Worm (Caenorhabditis elegans): Measurements from ENCODE around the gene rps-11.

rps-11 gene

DNA sequence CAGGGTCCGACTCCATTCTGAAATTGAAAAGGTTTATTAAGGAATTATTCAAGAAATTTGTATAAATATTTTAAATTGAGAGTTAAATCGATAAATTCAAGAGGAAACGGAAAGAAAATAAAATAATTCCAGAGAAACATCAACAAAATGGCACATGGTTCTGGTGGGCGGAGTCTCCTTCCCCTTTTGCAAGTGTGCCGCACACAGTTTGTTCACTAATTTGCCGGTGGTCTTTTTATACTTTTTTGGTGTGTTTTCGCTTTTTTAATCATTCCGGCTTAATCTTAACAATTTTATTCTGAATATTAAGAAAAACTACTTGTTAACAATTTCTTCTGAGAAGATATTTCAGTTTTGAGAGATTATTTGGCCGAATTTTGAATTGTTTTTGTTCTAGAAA lies 2.5 kb downstream of the rps-11 start, which contains the start of the genes ragc-1 and Y24F12A.1:
TSS of gene ragc-1 (minus strand) at position 25 of the 400 bp plus-strand sequence.
TSS of gene Y24F12A.1 (plus strand) at position 346 of the 400 bp plus-strand sequence.
- TF ChIP-seq snpc-3.4 (tag; optimal IDR thresholded peaks at IDR 0.05) (peak; percentile 56), lsl-1 (GFP tag; optimal IDR thresholded peaks at IDR 0.05) (peak; percentile 5), die-1 (tag; optimal IDR thresholded peaks at IDR 0.05) (no peak), ztf-22 (GFP tag; optimal IDR thresholded peaks at IDR 0.05) (no peak), hmg-1.2 (GFP tag; IDR thresholded peaks at IDR 0.05) (no peak; the same call in 1 of the 2 replicates), ekl-4 (GFP tag; IDR thresholded peaks at IDR 0.05) (no peak), ceh-100 (GFP tag; IDR thresholded peaks at IDR 0.05) (peak; percentile 71), ceh-79 (tag; optimal IDR thresholded peaks at IDR 0.05) (no peak), tlf-1 (GFP tag; optimal IDR thresholded peaks at IDR 0.05) (no peak), zim-3 (tag; optimal IDR thresholded peaks at IDR 0.05) (no peak), lin-35 (GFP tag; optimal IDR thresholded peaks at IDR 0.05) (no peak), mel-28 (tag; optimal IDR thresholded peaks at IDR 0.05; ENCODE audit: borderline replicate concordance) (no peak), ccch-3 (GFP tag; optimal IDR thresholded peaks at IDR 0.05) (no peak), F39B2.1 (GFP tag; IDR thresholded peaks at IDR 0.05) (no peak), C06A6.2 (GFP tag; conservative IDR thresholded peaks at IDR 0.05) (0 out of 2 replicates have a peak, but pooled peaks have one; percentile 13), tbp1 (GFP tag; optimal IDR thresholded peaks at IDR 0.05) (peak; percentile 34), snpc-4 (GFP tag; optimal IDR thresholded peaks at IDR 0.05) (peak; percentile 7), snpc-4 (tag; optimal IDR thresholded peaks at IDR 0.05) (peak in 1 of 4 experiments; percentile 40), atf-7 (tag; optimal IDR thresholded peaks at IDR 0.05) (no peak), dpl-1 (GFP tag; optimal IDR thresholded peaks at IDR 0.05) (peak; percentile 13), pha-4 (tag; optimal IDR thresholded peaks at IDR 0.05) (peak; percentile 22), B0019.2 (GFP tag; conservative IDR thresholded peaks at IDR 0.05) (no peak), cebp-1 (GFP tag; IDR thresholded peaks at IDR 0.05) (no peak), cebp-1 (tag; optimal IDR thresholded peaks at IDR 0.05) (peak; percentile 18), Y95B8A.8 (GFP tag; IDR thresholded peaks at IDR 0.05) (no peak), madf-6 (GFP tag; IDR thresholded peaks at IDR 0.05) (no peak), lir-1 (GFP tag; conservative IDR thresholded peaks at IDR 0.05) (no peak), F23B12.7 (tag; optimal IDR thresholded peaks at IDR 0.05; ENCODE audit: insufficient read depth) (peak; percentile 79), attf-5 (GFP tag; optimal IDR thresholded peaks at IDR 0.05) (peak; percentile 70), F57A8.1 (GFP tag; optimal IDR thresholded peaks at IDR 0.05) (no peak), snpc-1.3 (tag; optimal IDR thresholded peaks at IDR 0.05; ENCODE audit: insufficient read depth) (peak; percentile 60), F22D6.2 (tag; optimal IDR thresholded peaks at IDR 0.05) (no peak), nhr-80 (tag; optimal IDR thresholded peaks at IDR 0.05) (peak; percentile 55), egl-44 (GFP tag; IDR thresholded peaks at IDR 0.05) (0 out of 2 replicates have a peak, but pooled peaks have one; percentile 11), lsy-27 (tag; optimal IDR thresholded peaks at IDR 0.05; ENCODE audit: borderline replicate concordance, insufficient read depth) (no peak), mcd-1 (GFP tag; IDR thresholded peaks at IDR 0.05) (0 out of 2 replicates have a peak, but pooled peaks have one; percentile 19), lag-1 (GFP tag; IDR thresholded peaks at IDR 0.05) (no peak), dox-1 (GFP tag; IDR thresholded peaks at IDR 0.05) (0 out of 2 replicates have a peak, but pooled peaks have one; percentile 7), ZK185.1 (tag; optimal IDR thresholded peaks at IDR 0.05; ENCODE audit: poor library complexity, severe bottlenecking) (peak; percentile 39), unc-130 (GFP tag; optimal IDR thresholded peaks at IDR 0.05) (no peak), ztf-18 (tag; optimal IDR thresholded peaks at IDR 0.05) (no peak), Y79H2A.3 (GFP tag; conservative IDR thresholded peaks at IDR 0.05) (no peak), efl-1 (GFP tag; optimal IDR thresholded peaks at IDR 0.05) (no peak), lin-54 (GFP tag; optimal IDR thresholded peaks at IDR 0.05) (no peak), rcor-1 (GFP tag; IDR thresholded peaks at IDR 0.05) (no peak), ztf-26 (tag; optimal IDR thresholded peaks at IDR 0.05) (no peak)

Data from whole organism, young adult.